Fruit fly (Drosophila melanogaster): ENCODE results near the gene ssp2.

ssp2 gene

dm6 chr3L:13964635-13965501 lies at the start of gene ssp2, which contains the start of the genes Meics and Nxf3 (continued):
- TF ChIP-seq Nf-YA (GFP tag; IDR thresholded peaks at IDR 0.05), result no peak
- TF ChIP-seq CG17186 (GFP tag; optimal IDR thresholded peaks at IDR 0.05), result no peak
- TF ChIP-seq hb (GFP tag; IDR thresholded peaks at IDR 0.05; ENCODE audit: partially characterized antibody), result peak; percentile 71; the same call in 2 of the 3 replicates
- TF ChIP-seq slp2 (GFP tag; optimal IDR thresholded peaks at IDR 0.05), result no peak
- no peak; the same call in 2 of the 3 replicates for TF ChIP-seq CG17361 (GFP tag; IDR thresholded peaks at IDR 0.05)
- TF ChIP-seq her (GFP tag; optimal IDR thresholded peaks at IDR 0.05), result no peak
- TF ChIP-seq kay (GFP tag; optimal IDR thresholded peaks at IDR 0.05), result peak; percentile 16
- peak; percentile 12 for TF ChIP-seq trem (tag; optimal IDR thresholded peaks at IDR 0.05)
- TF ChIP-seq CG12942 (GFP tag; optimal IDR thresholded peaks at IDR 0.05), result peak; percentile 14
- peak; percentile 69 for TF ChIP-seq CG42726 (GFP tag; IDR thresholded peaks at IDR 0.05; ENCODE audit: partially characterized antibody)
- no peak for TF ChIP-seq HHEX (GFP tag; optimal IDR thresholded peaks at IDR 0.05)
- TF ChIP-seq CG2129 (GFP tag; IDR thresholded peaks at IDR 0.05; ENCODE audit: partially characterized antibody), result peak; percentile 31; the same call in 1 of the 2 replicates
- no peak for TF ChIP-seq Oaz (GFP tag; IDR thresholded peaks at IDR 0.05)
- no peak for TF ChIP-seq CG11247 (GFP tag; IDR thresholded peaks at IDR 0.05)
- TF ChIP-seq p53 (GFP tag; optimal IDR thresholded peaks at IDR 0.05), result no peak
- peak; percentile 34; the same call in 1 of the 2 replicates for TF ChIP-seq H2.0 (GFP tag; IDR thresholded peaks at IDR 0.05)
- TF ChIP-seq CG8924 (tag; optimal IDR thresholded peaks at IDR 0.05), result peak; percentile 17
- TF ChIP-seq Camta (GFP tag; optimal IDR thresholded peaks at IDR 0.05), result no peak
- TF ChIP-seq Six4 (GFP tag; optimal IDR thresholded peaks at IDR 0.05), result no peak
- no peak for TF ChIP-seq wek (GFP tag; optimal IDR thresholded peaks at IDR 0.05)
- peak; percentile 55 for TF ChIP-seq CG4617 (GFP tag; optimal IDR thresholded peaks at IDR 0.05; ENCODE audit: borderline replicate concordance)
- no peak for TF ChIP-seq Mrtf (GFP tag; IDR thresholded peaks at IDR 0.05)
- no peak for TF ChIP-seq Kr (GFP tag; optimal IDR thresholded peaks at IDR 0.05)
- no peak for TF ChIP-seq onecut (GFP tag; IDR thresholded peaks at IDR 0.05)
- TF ChIP-seq YL-1 (GFP tag; optimal IDR thresholded peaks at IDR 0.05), result peak; percentile 29
- TF ChIP-seq so (GFP tag; IDR thresholded peaks at IDR 0.05), result no peak
- TF ChIP-seq lola (GFP tag; optimal IDR thresholded peaks at IDR 0.05), result peak in 1 of 3 experiments; percentile 63
- TF ChIP-seq Scr (GFP tag; IDR thresholded peaks at IDR 0.05; ENCODE audit: partially characterized antibody), result peak; percentile 74
- peak; percentile 65 for TF ChIP-seq CG7963 (GFP tag; IDR thresholded peaks at IDR 0.05; ENCODE audit: partially characterized antibody)
- no peak for TF ChIP-seq ftz-f1 (GFP tag; optimal IDR thresholded peaks at IDR 0.05)
- TF ChIP-seq br (optimal IDR thresholded peaks at IDR 0.05), result no peak
- peak; percentile 25; the same call in 1 of the 3 replicates for TF ChIP-seq zfh1 (GFP tag; IDR thresholded peaks at IDR 0.05)
- no peak for TF ChIP-seq gt (GFP tag; IDR thresholded peaks at IDR 0.05)
- TF ChIP-seq CG11695 (GFP tag; IDR thresholded peaks at IDR 0.05), result no peak
- TF ChIP-seq yki (optimal IDR thresholded peaks at IDR 0.05), result peak; percentile 5
- TF ChIP-seq CG10274 (GFP tag; optimal IDR thresholded peaks at IDR 0.05), result no peak
- TF ChIP-seq jumu (GFP tag; optimal IDR thresholded peaks at IDR 0.05), result peak; percentile 29
- TF ChIP-seq CG5180 (GFP tag; optimal IDR thresholded peaks at IDR 0.05), result no peak
- TF ChIP-seq peb (GFP tag; IDR thresholded peaks at IDR 0.05), result no peak
- peak; percentile 60 for TF ChIP-seq pzg (GFP tag; optimal IDR thresholded peaks at IDR 0.05)
- TF ChIP-seq lov (optimal IDR thresholded peaks at IDR 0.05), result no peak
- 0 out of 3 replicates have a peak, but pooled peaks have one; percentile 38 for TF ChIP-seq lov (GFP tag; IDR thresholded peaks at IDR 0.05)
- peak; percentile 74 for TF ChIP-seq CG9932 (GFP tag; IDR thresholded peaks at IDR 0.05)
- TF ChIP-seq Dfd (GFP tag; optimal IDR thresholded peaks at IDR 0.05), result no peak
- no peak for TF ChIP-seq CG10462 (GFP tag; optimal IDR thresholded peaks at IDR 0.05)
- TF ChIP-seq Doc2 (GFP tag; IDR thresholded peaks at IDR 0.05), result no peak
- TF ChIP-seq CG18262 (tag; optimal IDR thresholded peaks at IDR 0.05), result peak; percentile 50
- no peak for TF ChIP-seq da (GFP tag; optimal IDR thresholded peaks at IDR 0.05)
- TF ChIP-seq E2f2 (GFP tag; IDR thresholded peaks at IDR 0.05), result peak; percentile 35
- peak; percentile 8 for TF ChIP-seq fu2 (GFP tag; optimal IDR thresholded peaks at IDR 0.05)
